Worm (Caenorhabditis elegans) whole organism, young adult: ENCODE data around the gene mtx-2.
A peak's percentile ranks its signal among the peaks of the same experiment; 100 is the strongest.

Experiments
- B0336.3 ChIP-seq: fragments of 200-800 bp; sonication (Bioruptor generic); IDR thresholded peaks from 2 replicates; pipeline ENCODE4 v1.3.6; 2022; ENCODE audit warnings: missing genetic modification characterization, missing compliant biosample characterization
- C06A6.2 ChIP-seq: fragments of 200-800 bp; sonication (Bioruptor generic); conservative IDR thresholded peaks from 2 replicates; pipeline ENCODE4 v1.3.6; 2022; ENCODE audit warnings: missing genetic modification characterization, missing compliant biosample characterization
- D2030.7 ChIP-seq: fragments of 200-800 bp; sonication (Bioruptor generic); IDR thresholded peaks from 2 replicates; pipeline ENCODE4 v1.3.6; 2022; ENCODE audit warnings: missing genetic modification reagents, missing genetic modification characterization, missing compliant biosample characterization
- F22D6.2 ChIP-seq: sonication (generic microtip); optimal IDR thresholded peaks from 2 replicates; lab custom pipeline; 2016; ENCODE audit warnings: mild to moderate bottlenecking, missing genetic modification characterization, missing compliant biosample characterization
- F52B5.7 ChIP-seq: sonication (generic microtip); optimal IDR thresholded peaks from 2 replicates; lab custom pipeline; 2016; ENCODE audit warnings: mild to moderate bottlenecking, missing genetic modification characterization, missing compliant biosample characterization
- K11D2.4 ChIP-seq: fragments of 200-800 bp; sonication (Bioruptor generic); IDR thresholded peaks from 2 replicates; pipeline ENCODE4 v1.3.6; 2022; ENCODE audit warnings: missing genetic modification reagents, missing genetic modification characterization, missing compliant biosample characterization
- T26A5.8 ChIP-seq: sonication (generic microtip); optimal IDR thresholded peaks from 2 replicates; lab custom pipeline; 2016; ENCODE audit warnings: missing genetic modification characterization, missing compliant biosample characterization
- Y53F4B.3 ChIP-seq: fragments of 200-800 bp; sonication (Bioruptor generic); IDR thresholded peaks from 2 replicates; pipeline ENCODE4 v1.3.6; 2022; ENCODE audit warnings: missing genetic modification reagents, missing genetic modification characterization, missing compliant biosample characterization
- ZK185.1 ChIP-seq: sonication (generic microtip); optimal IDR thresholded peaks from 2 replicates; lab custom pipeline; 2016; ENCODE audit warnings: mild to moderate bottlenecking, missing genetic modification characterization, missing compliant biosample characterization; ENCODE audit not compliant: poor library complexity, severe bottlenecking
- atf-7 ChIP-seq: sonication (generic microtip); optimal IDR thresholded peaks from 2 replicates; lab custom pipeline; 2017; ENCODE audit warnings: mild to moderate bottlenecking, missing genetic modification characterization, missing compliant biosample characterization
- athp-1 ChIP-seq: sonication (generic microtip); optimal IDR thresholded peaks from 2 replicates; lab custom pipeline; 2017; ENCODE audit warnings: mild to moderate bottlenecking, missing genetic modification characterization, missing compliant biosample characterization
- attf-5 ChIP-seq: fragments of 200-800 bp; sonication (Bioruptor generic); optimal IDR thresholded peaks from 2 replicates; lab custom pipeline; 2018; ENCODE audit warnings: mild to moderate bottlenecking, missing genetic modification characterization, missing compliant biosample characterization
- ceh-27 ChIP-seq: fragments of 200-800 bp; sonication (Bioruptor generic); optimal IDR thresholded peaks from 2 replicates; lab custom pipeline; 2018; ENCODE audit warnings: mild to moderate bottlenecking, missing genetic modification characterization, moderate library complexity, missing compliant biosample characterization
- ceh-79 ChIP-seq: sonication (generic microtip); optimal IDR thresholded peaks from 2 replicates; lab custom pipeline; 2017; ENCODE audit warnings: mild to moderate bottlenecking, missing genetic modification characterization, missing compliant biosample characterization
- chd-7 ChIP-seq: sonication (generic microtip); optimal IDR thresholded peaks from 2 replicates; lab custom pipeline; 2016; ENCODE audit warnings: mild to moderate bottlenecking, missing genetic modification characterization, moderate library complexity, missing compliant biosample characterization
- dox-1 ChIP-seq: fragments of 200-800 bp; sonication (Bioruptor generic); IDR thresholded peaks from 2 replicates; pipeline ENCODE4 v1.3.6; 2022; ENCODE audit warnings: missing genetic modification reagents, missing genetic modification characterization, missing compliant biosample characterization
- ets-4 ChIP-seq: fragments of 200-800 bp; sonication (Bioruptor generic); optimal IDR thresholded peaks from 2 replicates; lab custom pipeline; 2018; ENCODE audit warnings: mild to moderate bottlenecking, missing genetic modification characterization, missing compliant biosample characterization
- hmg-1.2 ChIP-seq: fragments of 200-800 bp; sonication (Bioruptor generic); IDR thresholded peaks from 2 replicates; pipeline ENCODE4 v1.3.6; 2022; ENCODE audit warnings: missing genetic modification reagents, missing genetic modification characterization, missing compliant biosample characterization
- hsf-1 ChIP-seq: fragments of 200-800 bp; sonication (Bioruptor generic); IDR thresholded peaks from 2 replicates; pipeline ENCODE4 v1.3.6; 2022; ENCODE audit warnings: missing genetic modification reagents, missing genetic modification characterization, missing compliant biosample characterization
- lag-1 ChIP-seq: fragments of 200-800 bp; sonication (Bioruptor generic); IDR thresholded peaks from 2 replicates; pipeline ENCODE4 v1.3.6; 2022; ENCODE audit warnings: missing genetic modification reagents, missing genetic modification characterization, missing compliant biosample characterization
- let-607 ChIP-seq, 2 experiments: fragments of 200-800 bp in 1 of 2; sonication (Bioruptor generic) in 1 of 2; sonication (generic microtip) in 1 of 2; optimal IDR thresholded peaks; 2 replicates each; lab custom pipeline; 2016 to 2018; ENCODE audit warnings: mild to moderate bottlenecking in 2 of 2, missing compliant biosample characterization in 2 of 2, missing genetic modification characterization in 2 of 2, moderate library complexity in 2 of 2, missing genotype in 1 of 2
- lin-26 ChIP-seq: fragments of 200-800 bp; sonication (Bioruptor generic); IDR thresholded peaks from 2 replicates; pipeline ENCODE4 v1.3.6; 2022; ENCODE audit warnings: missing genetic modification reagents, missing genetic modification characterization, missing compliant biosample characterization
- lin-35 ChIP-seq, 3 experiments: fragments of 150-350 bp in 2 of 3; sonication (generic microtip) in 1 of 3; optimal IDR thresholded peaks; 2 replicates each; lab custom pipeline; 2014 to 2018; ENCODE audit warnings: missing biosample characterization in 3 of 3, missing genetic modification characterization in 3 of 3, missing genetic modification reagents in 3 of 3
- lin-40 ChIP-seq: sonication (generic microtip); optimal IDR thresholded peaks from 2 replicates; lab custom pipeline; 2016; ENCODE audit warnings: missing genetic modification characterization, mild to moderate bottlenecking, missing compliant biosample characterization, missing genotype, missing genetic modification reagents
- lin-54 ChIP-seq: fragments of 200-800 bp; sonication (Bioruptor generic); optimal IDR thresholded peaks from 2 replicates; lab custom pipeline; 2018; ENCODE audit warnings: mild to moderate bottlenecking, missing genetic modification characterization, missing compliant biosample characterization
- lir-1 ChIP-seq: fragments of 200-800 bp; sonication (Bioruptor generic); conservative IDR thresholded peaks from 2 replicates; pipeline ENCODE4 v1.3.6; 2022; ENCODE audit warnings: missing genetic modification reagents, missing genetic modification characterization, missing compliant biosample characterization
- lsl-1 ChIP-seq: fragments of 200-800 bp; sonication (Bioruptor generic); optimal IDR thresholded peaks from 2 replicates; lab custom pipeline; 2018; ENCODE audit warnings: mild to moderate bottlenecking, missing genetic modification characterization, moderate library complexity, missing compliant biosample characterization
- madf-10 ChIP-seq: sonication (generic microtip); optimal IDR thresholded peaks from 2 replicates; lab custom pipeline; 2016; ENCODE audit warnings: mild to moderate bottlenecking, missing genetic modification characterization, missing compliant biosample characterization
- madf-6 ChIP-seq: fragments of 200-800 bp; sonication (Bioruptor generic); IDR thresholded peaks from 2 replicates; pipeline ENCODE4 v1.3.6; 2022; ENCODE audit warnings: missing genetic modification reagents, missing genetic modification characterization, missing compliant biosample characterization
- mcd-1 ChIP-seq: fragments of 200-800 bp; sonication (Bioruptor generic); IDR thresholded peaks from 2 replicates; pipeline ENCODE4 v1.3.6; 2022; ENCODE audit warnings: missing genetic modification reagents, missing genetic modification characterization, missing compliant biosample characterization
- mel-28 ChIP-seq: sonication (generic microtip); optimal IDR thresholded peaks from 2 replicates; lab custom pipeline; 2016; ENCODE audit warnings: borderline replicate concordance, mild to moderate bottlenecking, missing genetic modification characterization, missing compliant biosample characterization
- nfya-2 ChIP-seq: fragments of 200-800 bp; sonication (Bioruptor generic); IDR thresholded peaks from 2 replicates; pipeline ENCODE4 v1.3.6; 2022; ENCODE audit warnings: missing genetic modification reagents, missing genetic modification characterization, missing compliant biosample characterization
- nfyb-1 ChIP-seq: fragments of 200-800 bp; sonication (Bioruptor generic); IDR thresholded peaks from 2 replicates; pipeline ENCODE4 v1.3.6; 2022; ENCODE audit warnings: missing genetic modification reagents, missing genetic modification characterization, missing compliant biosample characterization
- nhr-27 ChIP-seq: fragments of 200-800 bp; sonication (Bioruptor generic); optimal IDR thresholded peaks from 2 replicates; lab custom pipeline; 2018; ENCODE audit warnings: mild to moderate bottlenecking, missing genetic modification characterization, moderate library complexity, missing compliant biosample characterization
- nhr-80 ChIP-seq: sonication (generic microtip); optimal IDR thresholded peaks from 2 replicates; lab custom pipeline; 2016; ENCODE audit warnings: missing genetic modification characterization, missing compliant biosample characterization
- nhr-90 ChIP-seq: sonication (generic microtip); optimal IDR thresholded peaks from 2 replicates; lab custom pipeline; 2016; ENCODE audit warnings: missing genotype, mild to moderate bottlenecking, missing genetic modification characterization, missing compliant biosample characterization
- repo-1 ChIP-seq: sonication (generic microtip); optimal IDR thresholded peaks from 2 replicates; lab custom pipeline; 2017; ENCODE audit warnings: mild to moderate bottlenecking, missing genetic modification characterization, missing compliant biosample characterization
- snpc-3.4 ChIP-seq: sonication (generic microtip); optimal IDR thresholded peaks from 2 replicates; lab custom pipeline; 2017; ENCODE audit warnings: missing genetic modification characterization, mild to moderate bottlenecking, missing compliant biosample characterization, antibody characterized with exemption, moderate library complexity, missing genotype, missing genetic modification reagents
- tbp1 ChIP-seq: fragments of 200-800 bp; sonication (Bioruptor generic); optimal IDR thresholded peaks from 2 replicates; lab custom pipeline; 2018; ENCODE audit warnings: mild to moderate bottlenecking, missing genetic modification characterization, missing compliant biosample characterization
- tlf-1 ChIP-seq: fragments of 200-800 bp; sonication (Bioruptor generic); optimal IDR thresholded peaks from 2 replicates; lab custom pipeline; 2018; ENCODE audit warnings: mild to moderate bottlenecking, missing genetic modification characterization, missing compliant biosample characterization
- xnd-1 ChIP-seq: sonication (generic microtip); optimal IDR thresholded peaks from 2 replicates; lab custom pipeline; 2016; ENCODE audit warnings: missing genotype, missing genetic modification reagents, missing genetic modification characterization, missing compliant biosample characterization
- ztf-22 ChIP-seq: fragments of 200-800 bp; sonication (Bioruptor generic); optimal IDR thresholded peaks from 2 replicates; lab custom pipeline; 2018; ENCODE audit warnings: mild to moderate bottlenecking, missing genetic modification characterization, moderate library complexity, missing compliant biosample characterization
- ztf-26 ChIP-seq: sonication (generic microtip); optimal IDR thresholded peaks from 2 replicates; lab custom pipeline; 2017; ENCODE audit warnings: missing genetic modification characterization, missing compliant biosample characterization
- ztf-6 ChIP-seq: fragments of 200-800 bp; sonication (Bioruptor generic); IDR thresholded peaks from 2 replicates; pipeline ENCODE4 v1.3.6; 2022; ENCODE audit warnings: missing genetic modification reagents, missing genetic modification characterization, missing compliant biosample characterization

The mtx-2 gene

DNA sequence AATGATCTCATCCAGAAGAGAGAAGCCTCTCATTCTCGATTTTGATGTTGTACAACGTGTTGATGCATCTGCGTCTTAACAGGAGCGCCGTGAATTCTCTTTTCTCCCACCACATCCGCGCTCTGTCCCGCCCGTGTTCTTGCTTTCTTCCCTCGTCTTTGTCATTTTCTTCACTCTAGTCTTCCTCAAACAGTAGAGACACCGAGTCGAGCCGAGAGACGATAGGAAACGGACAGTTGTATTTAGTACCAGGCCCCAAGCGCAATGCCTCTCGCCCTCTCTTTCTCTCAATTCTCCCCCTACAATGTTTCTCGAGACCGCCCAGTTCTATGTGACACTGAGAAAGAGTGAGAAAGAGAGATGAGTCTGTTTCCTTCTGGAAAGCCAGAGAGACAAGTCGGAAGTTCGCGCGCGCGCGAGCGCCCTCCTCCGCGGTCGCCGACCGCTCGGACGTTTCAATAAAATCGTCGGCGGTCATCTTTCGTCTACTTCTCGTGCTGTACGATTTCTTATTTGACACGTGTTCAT lies 33.8 kb downstream of the mtx-2 start, which contains the start of gene ZK112.4 (continued):
- TF ChIP-seq hmg-1.2 (GFP tag; lab: Robert Waterston, UW) = 0 out of 2 replicates have a peak, but pooled peaks have one; percentile 21
- TF ChIP-seq ztf-6 (GFP tag; lab: Robert Waterston, UW) = no peak
- no peak for TF ChIP-seq Y53F4B.3 (GFP tag; lab: Robert Waterston, UW)

- 0 out of 2 replicates have a peak, but pooled peaks have one; percentile 57 for TF ChIP-seq lin-26
- 0 out of 2 replicates have a peak, but pooled peaks have one; percentile 1 for TF ChIP-seq lag-1 (GFP tag; lab: Robert Waterston, UW)
- no peak for TF ChIP-seq D2030.7
- TF ChIP-seq, all 124 proteins: peak for 2
Observed at ce11 chrIII:7729062-7729461, 34.3 kb downstream of the mtx-2 start.

DNA sequence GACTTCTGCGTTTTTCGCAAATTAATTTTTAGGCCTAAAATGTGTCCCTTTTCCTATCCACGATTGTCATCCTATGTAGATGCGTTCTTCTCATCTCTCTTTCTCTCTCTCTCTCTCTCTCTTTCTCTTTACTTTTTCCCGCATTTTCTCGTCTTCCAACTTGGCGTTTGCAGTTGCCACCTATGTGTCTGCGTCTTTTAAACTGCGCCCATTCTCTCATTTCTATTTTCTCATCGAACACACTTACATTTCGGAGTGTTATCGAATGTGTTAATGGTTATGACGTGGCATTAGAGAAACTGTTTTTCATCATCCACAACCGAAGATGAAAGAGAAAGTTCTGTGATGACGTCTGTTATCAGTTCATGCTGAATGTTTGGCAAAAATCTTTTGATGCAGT lies 34.9 kb downstream of the mtx-2 start:
- TF ChIP-seq mel-28 (tag; lab: Kevin White, UChicago) (no peak), lir-1 (no peak), hsf-1 (GFP tag; lab: Robert Waterston, UW) (peak; percentile 20; the same call in 1 of the 2 replicates), nfyb-1 (GFP tag; lab: Robert Waterston, UW) (peak; percentile 53; the same call in 1 of the 2 replicates), nhr-27 (tag; lab: Kevin White, UChicago) (no peak), ztf-26 (tag; lab: Kevin White, UChicago) (peak; percentile 6), ztf-6 (GFP tag; lab: Robert Waterston, UW) (no peak), mcd-1 (GFP tag; lab: Robert Waterston, UW) (no peak), tbp1 (GFP tag; lab: Kevin White, UChicago) (peak; percentile 12), nhr-90 (tag; lab: Kevin White, UChicago) (peak; percentile 33), snpc-3.4 (tag; lab: Kevin White, UChicago) (no peak), K11D2.4 (GFP tag; lab: Robert Waterston, UW) (0 out of 2 replicates have a peak, but pooled peaks have one; percentile 29), repo-1 (tag; lab: Kevin White, UChicago) (peak; percentile 39), C06A6.2 (GFP tag; lab: Robert Waterston, UW) (no peak), ZK185.1 (tag; lab: Kevin White, UChicago) (no peak), F52B5.7 (tag; lab: Kevin White, UChicago) (no peak), madf-10 (tag; lab: Kevin White, UChicago) (peak; percentile 31), B0336.3 (GFP tag; lab: Robert Waterston, UW) (no peak; the same call in 1 of the 2 replicates), madf-6 (no peak; the same call in 1 of the 2 replicates), nfya-2 (no peak), T26A5.8 (tag; lab: Kevin White, UChicago) (no peak), hmg-1.2 (GFP tag; lab: Robert Waterston, UW) (peak; percentile 42; the same call in 1 of the 2 replicates), ztf-22 (GFP tag; lab: Kevin White, UChicago) (peak; percentile 75), chd-7 (peak; percentile 19), F22D6.2 (tag; lab: Kevin White, UChicago) (no peak), athp-1 (tag; lab: Kevin White, UChicago) (no peak), ceh-27 (GFP tag; lab: Kevin White, UChicago) (peak; percentile 2), ceh-79 (tag; lab: Kevin White, UChicago) (no peak), lin-40 (tag; lab: Kevin White, UChicago) (peak; percentile 66), lsl-1 (GFP tag; lab: Kevin White, UChicago) (no peak), dox-1 (peak; percentile 35; the same call in 1 of the 2 replicates), atf-7 (tag; lab: Kevin White, UChicago) (peak; percentile 48), ets-4 (GFP tag; lab: Kevin White, UChicago) (peak; percentile 54), attf-5 (GFP tag; lab: Kevin White, UChicago) (peak; percentile 58), nhr-80 (tag; lab: Kevin White, UChicago) (peak; percentile 90), lin-54 (GFP tag; lab: Kevin White, UChicago) (no peak), let-607 (tag; optimal IDR thresholded peaks at IDR 0.05; lab: Kevin White, UChicago) (peak; percentile 96 to 97), tlf-1 (GFP tag; lab: Kevin White, UChicago) (peak; percentile 17), lin-35 (GFP tag; optimal IDR thresholded peaks at IDR 0.05; lab: Kevin White, UChicago) (peak in 1 of 3 experiments; percentile 43), xnd-1 (tag; lab: Kevin White, UChicago) (no peak)
